Worm (Caenorhabditis elegans): ENCODE results near the gene tebp-2.

The tebp-2 gene

DNA sequence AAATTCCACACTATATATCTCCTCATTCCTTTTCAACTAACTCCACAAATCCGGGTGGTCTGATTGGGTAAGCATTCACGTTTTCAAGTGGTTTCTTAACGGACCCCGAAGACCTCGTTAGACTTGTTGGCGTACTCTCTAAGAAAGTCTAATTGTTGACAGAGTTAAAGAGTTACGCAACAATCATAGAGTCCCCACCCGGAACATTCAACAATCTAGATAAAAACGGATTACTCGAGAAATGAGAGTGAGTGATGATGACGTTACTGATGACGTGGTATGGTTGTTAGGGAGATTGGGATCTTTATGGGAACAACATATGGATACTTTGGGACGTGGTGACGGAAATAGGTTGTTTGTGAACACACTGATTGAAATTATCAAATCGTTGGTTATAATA, 38.8 kb upstream of the tebp-2 start:
- TF ChIP-seq nhr-6 (tag; optimal IDR thresholded peaks at IDR 0.05), result no peak
- TF ChIP-seq skn-1 (tag; optimal IDR thresholded peaks at IDR 0.05), result no peak
- TF ChIP-seq peb-1 (tag; optimal IDR thresholded peaks at IDR 0.05), result no peak

ce11 chrIV:5506642-5507041, 34.8 kb upstream of the tebp-2 start:
- peak; percentile 20 for TF ChIP-seq elt-1 (tag; optimal IDR thresholded peaks at IDR 0.05)
- TF ChIP-seq sma-9 (GFP tag; optimal IDR thresholded peaks at IDR 0.05), result peak; percentile 7
- TF ChIP-seq sma-9 (tag; optimal IDR thresholded peaks at IDR 0.05), result no peak
- peak; percentile 12 for TF ChIP-seq zag-1 (tag; optimal IDR thresholded peaks at IDR 0.05)
- TF ChIP-seq nhr-237 (tag; optimal IDR thresholded peaks at IDR 0.05), result no peak
- peak; percentile 71 for TF ChIP-seq mab-5 (tag; optimal IDR thresholded peaks at IDR 0.05)

DNA sequence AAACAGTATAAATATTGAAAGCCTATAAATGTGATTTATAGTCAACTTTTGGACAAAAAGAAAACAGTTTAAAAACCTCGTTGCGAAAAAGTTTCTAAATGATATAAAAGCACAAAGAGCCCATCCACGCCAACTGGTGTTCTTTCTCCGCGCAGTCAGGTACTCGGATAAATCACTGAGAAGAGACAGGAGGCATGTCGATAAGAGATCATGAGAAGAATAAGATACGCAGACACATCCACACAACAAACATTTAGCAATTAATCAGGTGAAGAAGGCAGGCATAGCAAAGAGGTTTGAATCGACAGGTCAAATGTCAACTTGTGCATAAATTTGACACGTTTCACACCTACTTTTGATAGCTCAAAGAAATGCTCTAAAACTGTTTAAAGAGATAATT, 33.7 kb upstream of the tebp-2 start:
- TF ChIP-seq sma-9 (GFP tag; optimal IDR thresholded peaks at IDR 0.05) (no peak), sma-9 (tag; optimal IDR thresholded peaks at IDR 0.05) (no peak), C34F6.9 (tag; optimal IDR thresholded peaks at IDR 0.05) (peak; percentile 4)

ce11 chrIV:5514789-5515188, 26.6 kb upstream of the tebp-2 start:
- TF ChIP-seq alr-1 (tag; optimal IDR thresholded peaks at IDR 0.05) (no peak), C34F6.9 (tag; optimal IDR thresholded peaks at IDR 0.05) (no peak), nhr-129 (tag; optimal IDR thresholded peaks at IDR 0.05) (no peak), mab-5 (tag; optimal IDR thresholded peaks at IDR 0.05) (no peak), nhr-12 (tag; optimal IDR thresholded peaks at IDR 0.05) (no peak), dmd-4 (tag; optimal IDR thresholded peaks at IDR 0.05) (no peak), mdl-1 (tag; optimal IDR thresholded peaks at IDR 0.05) (no peak), sma-9 (GFP tag; optimal IDR thresholded peaks at IDR 0.05) (no peak), sma-9 (tag; optimal IDR thresholded peaks at IDR 0.05) (no peak), mbf-1 (tag; optimal IDR thresholded peaks at IDR 0.05) (no peak), lin-13 (GFP tag; optimal IDR thresholded peaks at IDR 0.05) (no peak), blmp-1 (tag; optimal IDR thresholded peaks at IDR 0.05; ENCODE audit: insufficient read depth) (no peak), ztf-1 (GFP tag; conservative IDR thresholded peaks at IDR 0.05) (no peak), ceh-82 (tag; optimal IDR thresholded peaks at IDR 0.05) (no peak), nhr-6 (tag; optimal IDR thresholded peaks at IDR 0.05) (no peak), F13H6.1 (tag; optimal IDR thresholded peaks at IDR 0.05) (no peak), lin-39 (tag; optimal IDR thresholded peaks at IDR 0.05) (no peak), skn-1 (tag; optimal IDR thresholded peaks at IDR 0.05) (no peak), nhr-237 (tag; optimal IDR thresholded peaks at IDR 0.05) (no peak), egl-27 (tag; optimal IDR thresholded peaks at IDR 0.05) (no peak)

- TF ChIP-seq mab-5 (tag; optimal IDR thresholded peaks at IDR 0.05) (peak; percentile 76), ztf-1 (GFP tag; conservative IDR thresholded peaks at IDR 0.05) (no peak), unc-55 (GFP tag; optimal IDR thresholded peaks at IDR 0.05) (peak; percentile 93)
Observed at ce11 chrIV:5519044-5519443, 22.4 kb upstream of the tebp-2 start.

ce11 chrIV:5526711-5527383, 14.6 kb upstream of the tebp-2 start:
- TF ChIP-seq nhr-129 (tag; optimal IDR thresholded peaks at IDR 0.05), result no peak
- no peak for TF ChIP-seq ztf-4 (tag; optimal IDR thresholded peaks at IDR 0.05)
- TF ChIP-seq nhr-237 (tag; optimal IDR thresholded peaks at IDR 0.05), result no peak
- TF ChIP-seq zag-1 (tag; optimal IDR thresholded peaks at IDR 0.05), result no peak
- TF ChIP-seq gmeb-1 (tag; optimal IDR thresholded peaks at IDR 0.05), result no peak
- no peak for TF ChIP-seq ceh-82 (tag; optimal IDR thresholded peaks at IDR 0.05)
- TF ChIP-seq nhr-6 (tag; optimal IDR thresholded peaks at IDR 0.05), result no peak

- TF ChIP-seq lin-11 (tag; optimal IDR thresholded peaks at IDR 0.05) (no peak), nhr-129 (tag; optimal IDR thresholded peaks at IDR 0.05) (no peak), egl-27 (tag; optimal IDR thresholded peaks at IDR 0.05) (no peak), C34F6.9 (tag; optimal IDR thresholded peaks at IDR 0.05) (no peak), sma-9 (GFP tag; optimal IDR thresholded peaks at IDR 0.05) (no peak), sma-9 (tag; optimal IDR thresholded peaks at IDR 0.05) (no peak), nhr-11 (tag; optimal IDR thresholded peaks at IDR 0.05) (no peak)
Observed at ce11 chrIV:5528285-5528684, 13.1 kb upstream of the tebp-2 start, which contains the start of gene unc-5. TSS of gene unc-5 (minus strand) at chrIV:5528338.
